Worm (Caenorhabditis elegans) whole organism, midembryonic: ENCODE data around the gene anp-1.

Source experiments
- T22C8.4 ChIP-seq: fragments of 200-800 bp; sonication (Bioruptor generic); IDR thresholded peaks from 2 replicates; pipeline ENCODE4 v1.3.6; 2022; ENCODE audit warnings: missing genetic modification characterization, missing compliant biosample characterization
- klf-2 ChIP-seq: fragments of 200-800 bp; sonication (Bioruptor generic); conservative IDR thresholded peaks from 2 replicates; pipeline ENCODE4 v1.3.6; 2022; ENCODE audit warnings: missing genetic modification reagents, missing genetic modification characterization, missing compliant biosample characterization
- ref-1 ChIP-seq: fragments of 200-800 bp; sonication (Bioruptor generic); conservative IDR thresholded peaks from 2 replicates; pipeline ENCODE4 v1.3.6; 2022; ENCODE audit warnings: missing genetic modification reagents, missing genetic modification characterization, missing compliant biosample characterization

- TF ChIP-seq ref-1 (GFP tag; lab: Robert Waterston, UW) (no peak), klf-2 (GFP tag; lab: Robert Waterston, UW) (no peak), T22C8.4 (GFP tag; lab: Robert Waterston, UW) (no peak)
Measured at ce11 chrV:12877579-12877978, 18.3 kb downstream of the anp-1 start.
